Fruit fly (Drosophila melanogaster) whole organism, embryonic: ENCODE measurements around the gene Pif1A.

Experiments
- ATbp ChIP-seq: fragments of 200-800 bp; sonication (Bioruptor generic); optimal IDR thresholded peaks from 2 replicates; lab custom pipeline; 2017; ENCODE audit warnings: missing biosample characterization, mild to moderate bottlenecking, missing genetic modification characterization, missing genetic modification reagents
- Abd-B ChIP-seq: fragments of 200-800 bp; sonication (Bioruptor generic); optimal IDR thresholded peaks from 2 replicates; lab custom pipeline; 2018; ENCODE audit warnings: missing biosample characterization, mild to moderate bottlenecking, missing genetic modification characterization, moderate library complexity
- CG10321 ChIP-seq: fragments of 200-800 bp; sonication (Bioruptor generic); IDR thresholded peaks from 2 replicates; pipeline ENCODE4 v1.3.6; 2022; ENCODE audit warnings: missing biosample characterization, missing genetic modification characterization
- CG10543 ChIP-seq: fragments of 200-800 bp; sonication (Bioruptor generic); optimal IDR thresholded peaks from 3 replicates; lab custom pipeline; 2017; ENCODE audit warnings: missing biosample characterization, mild to moderate bottlenecking, missing genetic modification characterization, moderate library complexity
- CG1233 ChIP-seq: fragments of 200-800 bp; sonication (Bioruptor generic); optimal IDR thresholded peaks from 4 replicates; lab custom pipeline; 2018; ENCODE audit warnings: missing biosample characterization, mild to moderate bottlenecking, missing genetic modification characterization
- CG13775 ChIP-seq: fragments of 200-800 bp; sonication (Bioruptor generic); optimal IDR thresholded peaks from 3 replicates; lab custom pipeline; 2017; ENCODE audit warnings: missing biosample characterization, mild to moderate bottlenecking, missing genetic modification characterization
- CG14710 ChIP-seq: fragments of 200-800 bp; sonication (Bioruptor generic); optimal IDR thresholded peaks from 3 replicates; lab custom pipeline; 2019; ENCODE audit warnings: missing biosample characterization, mild to moderate bottlenecking, missing genetic modification characterization, moderate library complexity
- CG1602 ChIP-seq: fragments of 200-800 bp; sonication (Bioruptor generic); optimal IDR thresholded peaks from 3 replicates; lab custom pipeline; 2016; ENCODE audit warnings: missing biosample characterization, missing genetic modification characterization
- CG16813 ChIP-seq: fragments of 200-800 bp; sonication (Bioruptor generic); IDR thresholded peaks from 3 replicates; pipeline ENCODE4 v1.3.6; 2022; ENCODE audit warnings: missing biosample characterization, missing genetic modification characterization; ENCODE audit not compliant: partially characterized antibody
- CG16863 ChIP-seq: fragments of 200-800 bp; sonication (Bioruptor generic); optimal IDR thresholded peaks from 3 replicates; lab custom pipeline; 2016; ENCODE audit warnings: missing biosample characterization, missing genetic modification characterization
- CG18764 ChIP-seq: fragments of 200-800 bp; sonication (Bioruptor generic); optimal IDR thresholded peaks from 3 replicates; lab custom pipeline; 2016; ENCODE audit warnings: missing biosample characterization, missing genetic modification characterization
- CG30020 ChIP-seq: fragments of 200-800 bp; optimal IDR thresholded peaks from 2 replicates; lab custom pipeline; 2019; ENCODE audit warnings: missing biosample characterization, mild to moderate bottlenecking, missing genetic modification characterization, moderate library complexity
- CG31224 ChIP-seq: fragments of 200-800 bp; sonication (Bioruptor generic); IDR thresholded peaks from 2 replicates; pipeline ENCODE4 v1.3.6; 2022; ENCODE audit warnings: missing biosample characterization, missing genetic modification characterization
- CG33213 ChIP-seq: fragments of 200-800 bp; sonication (Bioruptor generic); optimal IDR thresholded peaks from 3 replicates; lab custom pipeline; 2016; ENCODE audit warnings: missing biosample characterization, missing genetic modification characterization
- CG3847 ChIP-seq: fragments of 200-800 bp; sonication (Bioruptor generic); IDR thresholded peaks from 2 replicates; pipeline ENCODE4 v1.3.6; 2022; ENCODE audit warnings: missing biosample characterization, missing genetic modification characterization
- CG4328 ChIP-seq: fragments of 200-800 bp; sonication (Bioruptor generic); optimal IDR thresholded peaks from 3 replicates; lab custom pipeline; 2017; ENCODE audit warnings: missing biosample characterization, missing genetic modification reagents, missing genetic modification characterization
- CG43689 ChIP-seq: fragments of 200-800 bp; sonication (Bioruptor generic); IDR thresholded peaks from 2 replicates; pipeline ENCODE4 v1.3.6; 2022; ENCODE audit warnings: missing biosample characterization, missing genetic modification characterization
- CG4854 ChIP-seq: fragments of 200-800 bp; sonication (Bioruptor generic); optimal IDR thresholded peaks from 2 replicates; lab custom pipeline; 2016; ENCODE audit warnings: missing biosample characterization, missing genetic modification characterization, inconsistent platforms
- CG5953 ChIP-seq: fragments of 200-800 bp; sonication (Bioruptor generic); IDR thresholded peaks from 2 replicates; pipeline ENCODE4 v1.3.6; 2022; ENCODE audit warnings: missing biosample characterization, missing genetic modification characterization
- CG6272 ChIP-seq: fragments of 200-800 bp; sonication (Bioruptor generic); IDR thresholded peaks from 2 replicates; pipeline ENCODE4 v1.3.6; 2022; ENCODE audit warnings: missing biosample characterization, missing genetic modification characterization
- CG7963 ChIP-seq: fragments of 200-800 bp; sonication (Bioruptor generic); IDR thresholded peaks from 3 replicates; pipeline ENCODE4 v1.3.6; 2022; ENCODE audit warnings: missing biosample characterization, missing genetic modification characterization; ENCODE audit not compliant: partially characterized antibody
- CG8944 ChIP-seq: fragments of 200-800 bp; sonication (Bioruptor generic); optimal IDR thresholded peaks from 3 replicates; lab custom pipeline; 2016; ENCODE audit warnings: missing biosample characterization, missing genetic modification characterization
- CG9727 ChIP-seq: fragments of 200-800 bp; sonication (Bioruptor generic); optimal IDR thresholded peaks from 3 replicates; lab custom pipeline; 2017; ENCODE audit warnings: missing biosample characterization, mild to moderate bottlenecking, missing genetic modification characterization
- CG9797 ChIP-seq: fragments of 200-800 bp; sonication (Bioruptor generic); optimal IDR thresholded peaks from 3 replicates; lab custom pipeline; 2018; ENCODE audit warnings: missing biosample characterization, mild to moderate bottlenecking, missing genetic modification characterization
- CG9932 ChIP-seq: fragments of 200-800 bp; sonication (Bioruptor generic); IDR thresholded peaks from 2 replicates; pipeline ENCODE4 v1.3.6; 2022; ENCODE audit warnings: missing biosample characterization, missing genetic modification characterization
- E2f2 ChIP-seq: fragments of 200-800 bp; sonication (Bioruptor generic); IDR thresholded peaks from 2 replicates; pipeline ENCODE4 v1.3.6; 2022; ENCODE audit warnings: missing biosample characterization, missing genetic modification characterization
- Fer1 ChIP-seq: fragments of 200-800 bp; sonication (Bioruptor generic); optimal IDR thresholded peaks from 2 replicates; lab custom pipeline; 2017; ENCODE audit warnings: missing biosample characterization, mild to moderate bottlenecking, missing genetic modification characterization
- GATAe ChIP-seq: fragments of 200-800 bp; sonication (Bioruptor generic); conservative IDR thresholded peaks from 2 replicates; pipeline ENCODE4 v1.3.6; 2022; ENCODE audit warnings: missing biosample characterization, missing genetic modification characterization
- HHEX ChIP-seq: fragments of 200-800 bp; sonication (Bioruptor generic); optimal IDR thresholded peaks from 3 replicates; lab custom pipeline; 2017; ENCODE audit warnings: missing biosample characterization, mild to moderate bottlenecking, missing genetic modification characterization, missing genetic modification reagents
- Hand ChIP-seq: fragments of 200-800 bp; sonication (Bioruptor generic); optimal IDR thresholded peaks from 2 replicates; lab custom pipeline; 2017; ENCODE audit warnings: mild to moderate bottlenecking, missing biosample characterization, missing genetic modification reagents, missing genetic modification characterization
- MBD-R2 ChIP-seq: fragments of 200-800 bp; sonication (Bioruptor generic); IDR thresholded peaks from 2 replicates; pipeline ENCODE4 v1.3.6; 2022; ENCODE audit warnings: missing biosample characterization, missing genetic modification characterization
- Med ChIP-seq: fragments of 200-800 bp; sonication (Bioruptor generic); peaks from one replicate; lab custom pipeline; 2016; ENCODE audit warnings: missing biosample characterization, missing genetic modification characterization, mild to moderate bottlenecking, inconsistent platforms, moderate library complexity
- Sin3A ChIP-seq: fragments of >200 bp; optimal IDR thresholded peaks from 2 replicates; lab custom pipeline; 2018
- Six4 ChIP-seq: fragments of 200-800 bp; sonication (Bioruptor generic); optimal IDR thresholded peaks from 2 replicates; lab custom pipeline; 2016; ENCODE audit warnings: missing biosample characterization, missing genetic modification characterization
- Spps ChIP-seq: fragments of 200-800 bp; sonication (Bioruptor generic); optimal IDR thresholded peaks from 2 replicates; lab custom pipeline; 2018; ENCODE audit warnings: missing biosample characterization, mild to moderate bottlenecking, missing genetic modification characterization
- Ssrp ChIP-seq: fragments of 200-800 bp; sonication (Bioruptor generic); optimal IDR thresholded peaks from 2 replicates; lab custom pipeline; 2018; ENCODE audit warnings: missing biosample characterization, mild to moderate bottlenecking, missing genetic modification characterization, moderate library complexity
- Stat92E ChIP-seq, 3 experiments: fragments of >200 bp in 2 of 3; fragments of 200-800 bp in 1 of 3; sonication (Bioruptor generic) in 1 of 3; optimal IDR thresholded peaks; 2 replicates each; lab custom pipeline; 2017 to 2019; ENCODE audit warnings: missing biosample characterization in 3 of 3, missing genetic modification characterization in 3 of 3, mild to moderate bottlenecking in 1 of 3, moderate library complexity in 1 of 3
- abd-A ChIP-seq: fragments of 200-800 bp; sonication (Bioruptor generic); optimal IDR thresholded peaks from 3 replicates; lab custom pipeline; 2019; ENCODE audit warnings: missing biosample characterization, mild to moderate bottlenecking, missing genetic modification characterization, moderate library complexity
- cad ChIP-seq: fragments of >200 bp; optimal IDR thresholded peaks from 2 replicates; lab custom pipeline; 2017; ENCODE audit warnings: missing biosample characterization, missing genetic modification characterization
- dan ChIP-seq: fragments of 200-800 bp; sonication (Bioruptor generic); IDR thresholded peaks from 2 replicates; pipeline ENCODE4 v1.3.6; 2022; ENCODE audit warnings: missing biosample characterization, missing genetic modification characterization
- dysf ChIP-seq: fragments of 200-800 bp; sonication (Bioruptor generic); IDR thresholded peaks from 3 replicates; pipeline ENCODE4 v1.3.6; 2022; ENCODE audit warnings: missing biosample characterization, missing genetic modification characterization
- gfzf ChIP-seq: fragments of 200-800 bp; sonication (Bioruptor generic); optimal IDR thresholded peaks from 2 replicates; lab custom pipeline; 2016; ENCODE audit warnings: missing biosample characterization, mild to moderate bottlenecking, missing genetic modification characterization, moderate library complexity
- hb ChIP-seq: fragments of 200-800 bp; sonication (Bioruptor generic); IDR thresholded peaks from 3 replicates; pipeline ENCODE4 v1.3.6; 2022; ENCODE audit warnings: missing biosample characterization, missing genetic modification characterization; ENCODE audit not compliant: partially characterized antibody
- insv ChIP-seq, 2 experiments: fragments of 200-800 bp; sonication (Bioruptor generic); optimal IDR thresholded peaks; 3 replicates each; lab custom pipeline; 2016 to 2018; ENCODE audit warnings: missing biosample characterization in 2 of 2, missing genetic modification characterization in 2 of 2
- nerfin-2 ChIP-seq: fragments of 200-800 bp; sonication (Bioruptor generic); IDR thresholded peaks from 2 replicates; pipeline ENCODE4 v1.3.6; 2022; ENCODE audit warnings: missing biosample characterization, missing genetic modification characterization; ENCODE audit not compliant: partially characterized antibody
- salm ChIP-seq: fragments of 200-800 bp; sonication (Bioruptor generic); optimal IDR thresholded peaks from 2 replicates; lab custom pipeline; 2018; ENCODE audit warnings: missing biosample characterization, mild to moderate bottlenecking, missing genetic modification characterization
- schlank ChIP-seq: fragments of 200-800 bp; sonication (Bioruptor generic); optimal IDR thresholded peaks from 2 replicates; lab custom pipeline; 2018; ENCODE audit warnings: missing biosample characterization, mild to moderate bottlenecking, missing genetic modification characterization
- ssp ChIP-seq: fragments of 200-800 bp; sonication (Bioruptor generic); IDR thresholded peaks from 2 replicates; pipeline ENCODE4 v1.3.6; 2022; ENCODE audit warnings: missing biosample characterization, missing genetic modification characterization
- zen ChIP-seq: fragments of 200-800 bp; sonication (Bioruptor generic); optimal IDR thresholded peaks from 3 replicates; lab custom pipeline; 2018; ENCODE audit warnings: missing biosample characterization, mild to moderate bottlenecking, missing genetic modification characterization, moderate library complexity

The Pif1A gene

DNA sequence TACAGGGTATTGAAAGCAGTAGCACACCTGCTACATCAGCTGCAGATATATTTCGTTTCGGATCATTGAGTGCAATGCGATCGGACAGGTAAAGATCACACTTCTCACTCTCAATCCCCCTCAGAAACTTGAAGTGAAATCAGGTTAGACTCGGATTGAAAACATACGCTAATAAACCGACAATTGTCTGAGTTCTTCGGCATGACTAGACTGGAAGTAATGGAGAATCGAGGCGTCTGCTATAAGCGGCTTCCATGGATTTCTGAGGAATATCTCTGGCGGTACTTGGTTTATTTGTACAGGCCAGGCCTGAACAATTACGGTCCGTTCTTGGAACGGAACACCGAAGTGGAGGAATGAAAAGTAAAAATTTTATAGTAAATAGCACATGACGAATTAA, 40.1 kb upstream of the Pif1A start (continued):
- TF ChIP-seq CG7963 (GFP tag; lab: Robert Waterston, UW) (no peak), CG1602 (GFP tag; lab: Kevin White, UChicago) (no peak), CG9932 (GFP tag; lab: Robert Waterston, UW) (no peak), Sin3A (lab: Kevin White, UChicago) (no peak), CG1233 (GFP tag; lab: Kevin White, UChicago) (peak; percentile 61), Stat92E (GFP tag; optimal IDR thresholded peaks at IDR 0.05; lab: Kevin White, UChicago) (peak in 1 of 3 experiments; percentile 59), CG3847 (GFP tag; lab: Robert Waterston, UW) (no peak), schlank (tag; lab: Kevin White, UChicago) (no peak), CG16863 (GFP tag; lab: Kevin White, UChicago) (no peak), hb (GFP tag; lab: Robert Waterston, UW) (no peak), CG43689 (GFP tag; lab: Robert Waterston, UW) (no peak), HHEX (GFP tag; lab: Kevin White, UChicago) (no peak), ATbp (GFP tag; lab: Kevin White, UChicago) (no peak), CG10543 (GFP tag; lab: Kevin White, UChicago) (no peak), dan (GFP tag; lab: Robert Waterston, UW) (no peak), CG16813 (GFP tag; lab: Robert Waterston, UW) (no peak), nerfin-2 (GFP tag; lab: Robert Waterston, UW) (no peak), CG4854 (GFP tag; lab: Kevin White, UChicago) (no peak), CG14710 (tag; lab: Kevin White, UChicago) (no peak), E2f2 (GFP tag; lab: Robert Waterston, UW) (no peak), CG5953 (GFP tag; lab: Robert Waterston, UW) (no peak), cad (GFP tag; lab: Kevin White, UChicago) (peak; percentile 10), CG8944 (no peak), CG6272 (GFP tag; lab: Robert Waterston, UW) (no peak), abd-A (tag; lab: Kevin White, UChicago) (no peak), insv (GFP tag; optimal IDR thresholded peaks at IDR 0.05; lab: Kevin White, UChicago) (no peak), ssp (GFP tag; lab: Robert Waterston, UW) (no peak), CG31224 (GFP tag; lab: Robert Waterston, UW) (no peak), Six4 (GFP tag; lab: Kevin White, UChicago) (no peak), Spps (tag; lab: Kevin White, UChicago) (no peak)

dm6 chr3R:8823761-8824499, 23.0 kb upstream of the Pif1A start, which contains the start of the genes IscU and CG8379:
Gene IscU (minus strand): TSS chr3R:8824177.
Gene CG8379 (plus strand): TSS chr3R:8824411.
- TF ChIP-seq Sin3A (lab: Kevin White, UChicago), result peak; percentile 70
- TF ChIP-seq CG18764, result no peak
- peak; percentile 15 for TF ChIP-seq Fer1 (GFP tag; lab: Kevin White, UChicago)
- no peak for TF ChIP-seq Abd-B (GFP tag; lab: Kevin White, UChicago)
- no peak for TF ChIP-seq Ssrp (tag; lab: Kevin White, UChicago)
- 0 out of 2 replicates have a peak, but pooled peaks have one; percentile 10 for TF ChIP-seq GATAe (GFP tag; lab: Robert Waterston, UW)
- peak; percentile 73 for TF ChIP-seq gfzf (GFP tag; lab: Kevin White, UChicago)
- peak; percentile 89 for TF ChIP-seq CG9797 (GFP tag; lab: Kevin White, UChicago)
- peak; percentile 77 for TF ChIP-seq MBD-R2 (GFP tag; lab: Robert Waterston, UW)
- peak; percentile 6 for TF ChIP-seq CG10543 (GFP tag; lab: Kevin White, UChicago)
- TF ChIP-seq CG33213 (GFP tag; lab: Kevin White, UChicago), result no peak
- TF ChIP-seq Med, result peak; percentile 46
- TF ChIP-seq CG13775 (GFP tag; lab: Kevin White, UChicago), result peak; percentile 29
- no peak for TF ChIP-seq zen (tag; lab: Kevin White, UChicago)
- TF ChIP-seq Hand (GFP tag; lab: Kevin White, UChicago), result peak; percentile 19
- TF ChIP-seq CG9727 (GFP tag; lab: Kevin White, UChicago), result no peak
- no peak for TF ChIP-seq CG10321 (GFP tag; lab: Robert Waterston, UW)
- TF ChIP-seq CG30020 (tag; lab: Kevin White, UChicago), result peak; percentile 61
- TF ChIP-seq dysf (GFP tag; lab: Robert Waterston, UW), result no peak
- TF ChIP-seq CG4328 (GFP tag; lab: Kevin White, UChicago), result peak; percentile 19
- TF ChIP-seq salm, result peak; percentile 16
